Fruit fly (Drosophila melanogaster): ENCODE results near the gene ATPsynbeta.

dm6 chr4:1060373-1061094, 29.2 kb downstream of the ATPsynbeta start, which contains the start of gene apolpp:
- no peak for TF ChIP-seq CG8478 (optimal IDR thresholded peaks at IDR 0.05)
- no peak for TF ChIP-seq CTCF (optimal IDR thresholded peaks at IDR 0.05)
